Worm (Caenorhabditis elegans) whole organism, dauer: ENCODE measurements around the gene hmp-1.

Source experiments
- unc-62 ChIP-seq: sonication (generic microtip); optimal IDR thresholded peaks from 2 replicates; lab custom pipeline; 2017; ENCODE audit warnings: missing biosample characterization, missing genetic modification reagents, missing genetic modification characterization

hmp-1 gene

ce11 chrV:11857756-11858155 is 12.1 kb downstream of the hmp-1 start:
- TF ChIP-seq unc-62, result no peak

ce11 chrV:11858299-11858698 is 12.6 kb downstream of the hmp-1 start:
- TF ChIP-seq unc-62, result no peak

- TF ChIP-seq unc-62, result no peak
Measured at ce11 chrV:11859082-11859858, 13.6 kb downstream of the hmp-1 start.

ce11 chrV:11860375-11860774 is 14.7 kb downstream of the hmp-1 start, which contains the start of gene R13H4.5:
TSS of gene R13H4.5 (plus strand) at chrV:11860675.
- TF ChIP-seq unc-62, result no peak

- TF ChIP-seq unc-62, result no peak
Measured at ce11 chrV:11861880-11862544, 16.3 kb downstream of the hmp-1 start.

- TF ChIP-seq unc-62, result no peak
Measured at ce11 chrV:11862817-11863216, 17.1 kb downstream of the hmp-1 start, which contains the start of gene R13H4.6. TSS of gene R13H4.6 (plus strand) at chrV:11863117.

- no peak for TF ChIP-seq unc-62
Measured at ce11 chrV:11868142-11868541, 22.5 kb downstream of the hmp-1 start, which contains the start of gene R13H4.7. TSS of gene R13H4.7 (minus strand) at chrV:11868242.

ce11 chrV:11875060-11875459 is 29.4 kb downstream of the hmp-1 start, which contains the start of gene sulp-4:
TSS of gene sulp-4 (plus strand) at chrV:11875360.
- TF ChIP-seq unc-62, result no peak

- TF ChIP-seq unc-62, result no peak
Measured at ce11 chrV:11876657-11877056, 31.0 kb downstream of the hmp-1 start.

ce11 chrV:11879732-11880131 is 34.1 kb downstream of the hmp-1 start, which contains the start of gene sulp-5:
TSS of gene sulp-5 (plus strand) at chrV:11880032.
- no peak for TF ChIP-seq unc-62

ce11 chrV:11883215-11883614 is 37.5 kb downstream of the hmp-1 start:
- TF ChIP-seq unc-62, result no peak

ce11 chrV:11885087-11885486 is 39.4 kb downstream of the hmp-1 start:
- no peak for TF ChIP-seq unc-62

- no peak for TF ChIP-seq unc-62
Measured at ce11 chrV:11885939-11886338, 40.3 kb downstream of the hmp-1 start.

- TF ChIP-seq unc-62, result no peak
Measured at ce11 chrV:11887988-11888499, 42.4 kb downstream of the hmp-1 start, which contains the start of gene adh-1. TSS of gene adh-1 (plus strand) at chrV:11888248.

ce11 chrV:11888656-11889055 is 43.0 kb downstream of the hmp-1 start:
- no peak for TF ChIP-seq unc-62

ce11 chrV:11889115-11889935 is 43.7 kb downstream of the hmp-1 start:
- no peak for TF ChIP-seq unc-62
